Fruit fly (Drosophila melanogaster): ENCODE data around the gene Gba1b.

The Gba1b gene

dm6 chr3R:23732990-23733512 lies 28.4 kb downstream of the Gba1b start, which contains the start of the genes Hmgcr and Rpn9 (continued):
- TF ChIP-seq CG17361 (GFP tag; IDR thresholded peaks at IDR 0.05) (peak; percentile 41; the same call in 1 of the 3 replicates), gt (GFP tag; IDR thresholded peaks at IDR 0.05) (no peak), CG17912 (GFP tag; optimal IDR thresholded peaks at IDR 0.05) (no peak), cg (GFP tag; optimal IDR thresholded peaks at IDR 0.05) (no peak), nerfin-1 (tag; optimal IDR thresholded peaks at IDR 0.05) (peak; percentile 35), Kr (GFP tag; optimal IDR thresholded peaks at IDR 0.05) (no peak), ara (GFP tag; IDR thresholded peaks at IDR 0.05) (no peak), insv (GFP tag; optimal IDR thresholded peaks at IDR 0.05) (peak in 1 of 2 experiments; percentile 65), CG8765 (GFP tag; IDR thresholded peaks at IDR 0.05) (no peak), sc (optimal IDR thresholded peaks at IDR 0.05) (no peak), sc (GFP tag; optimal IDR thresholded peaks at IDR 0.05) (no peak), CG2678 (tag; optimal IDR thresholded peaks at IDR 0.05) (no peak), CG13296 (GFP tag; optimal IDR thresholded peaks at IDR 0.05) (peak; percentile 18), CG16863 (GFP tag; optimal IDR thresholded peaks at IDR 0.05) (no peak), CG15696 (tag; optimal IDR thresholded peaks at IDR 0.05) (no peak), hbn (GFP tag; IDR thresholded peaks at IDR 0.05; ENCODE audit: partially characterized antibody) (no peak), fd3F (GFP tag; optimal IDR thresholded peaks at IDR 0.05) (no peak), Sox102F (GFP tag; optimal IDR thresholded peaks at IDR 0.05) (no peak), pum (GFP tag; optimal IDR thresholded peaks at IDR 0.05) (no peak), knrl (GFP tag; IDR thresholded peaks at IDR 0.05; ENCODE audit: partially characterized antibody) (peak; percentile 9; the same call in 1 of the 3 replicates), CG31224 (GFP tag; IDR thresholded peaks at IDR 0.05) (no peak), toy (GFP tag; IDR thresholded peaks at IDR 0.05) (no peak), danr (GFP tag; IDR thresholded peaks at IDR 0.05) (no peak), bcd (GFP tag; optimal IDR thresholded peaks at IDR 0.05) (no peak), CG33557 (GFP tag; optimal IDR thresholded peaks at IDR 0.05) (peak; percentile 24), fd64A (GFP tag; optimal IDR thresholded peaks at IDR 0.05) (no peak), trem (tag; optimal IDR thresholded peaks at IDR 0.05) (peak; percentile 73), CG7987 (GFP tag; optimal IDR thresholded peaks at IDR 0.05) (peak; percentile 41), bbx (GFP tag; IDR thresholded peaks at IDR 0.05; ENCODE audit: partially characterized antibody) (peak; percentile 67; the same call in 1 of the 2 replicates), CG10431 (GFP tag; optimal IDR thresholded peaks at IDR 0.05) (peak; percentile 54), HLH3B (GFP tag; IDR thresholded peaks at IDR 0.05) (no peak), CG11504 (tag; optimal IDR thresholded peaks at IDR 0.05) (peak; percentile 51), gcm (GFP tag; optimal IDR thresholded peaks at IDR 0.05) (peak; percentile 30), CG17186 (GFP tag; optimal IDR thresholded peaks at IDR 0.05) (peak; percentile 62), hth (optimal IDR thresholded peaks at IDR 0.05) (no peak), br (optimal IDR thresholded peaks at IDR 0.05) (no peak), CG17385 (GFP tag; optimal IDR thresholded peaks at IDR 0.05) (no peak), CG1792 (GFP tag; optimal IDR thresholded peaks at IDR 0.05) (no peak), slou (GFP tag; optimal IDR thresholded peaks at IDR 0.05) (no peak), Drgx (GFP tag; IDR thresholded peaks at IDR 0.05) (no peak), CG13894 (tag; optimal IDR thresholded peaks at IDR 0.05) (no peak), CG15073 (GFP tag; optimal IDR thresholded peaks at IDR 0.05) (no peak), kay (GFP tag; optimal IDR thresholded peaks at IDR 0.05) (peak; percentile 35), CG6683 (GFP tag; optimal IDR thresholded peaks at IDR 0.05) (no peak), stc (GFP tag; IDR thresholded peaks at IDR 0.05) (no peak), Hr78 (GFP tag; optimal IDR thresholded peaks at IDR 0.05) (no peak), chm (GFP tag; IDR thresholded peaks at IDR 0.05) (peak; percentile 70; the same call in 1 of the 2 replicates), gem (tag; optimal IDR thresholded peaks at IDR 0.05) (peak; percentile 35), Antp (GFP tag; optimal IDR thresholded peaks at IDR 0.05) (no peak), CoRest (tag; optimal IDR thresholded peaks at IDR 0.05) (peak; percentile 55), pb (GFP tag; optimal IDR thresholded peaks at IDR 0.05) (no peak)
